Fruit fly (Drosophila melanogaster): Measurements from ENCODE around the gene CG7394.
A peak's percentile ranks its signal among the peaks of the same experiment; 100 is the strongest.

The CG7394 gene

DNA sequence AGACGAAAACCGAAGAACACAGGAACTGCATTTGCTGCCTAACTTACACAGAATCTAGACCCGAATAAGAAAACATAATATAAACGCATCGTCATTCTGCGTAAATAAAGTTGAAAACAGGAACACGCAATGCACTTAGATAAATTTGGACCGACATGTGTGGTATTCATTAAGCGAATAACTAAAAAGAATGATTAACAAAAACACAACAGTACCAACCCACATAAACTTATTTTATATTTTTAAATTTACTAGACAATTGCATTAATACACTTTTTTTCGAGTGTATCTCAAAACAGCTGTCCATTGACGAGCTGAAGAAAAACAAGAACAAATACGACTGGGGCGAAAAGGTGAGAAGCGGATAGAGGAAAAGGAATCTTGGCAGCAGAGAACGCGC, 7.5 kb upstream of the CG7394 start (continued):
- TF ChIP-seq HLH3B (GFP tag; IDR thresholded peaks at IDR 0.05) (peak; percentile 69), CG9609 (GFP tag; optimal IDR thresholded peaks at IDR 0.05) (peak; percentile 67), CG4404 (GFP tag; IDR thresholded peaks at IDR 0.05) (peak; percentile 90), bowl (GFP tag; IDR thresholded peaks at IDR 0.05) (no peak), croc (GFP tag; conservative IDR thresholded peaks at IDR 0.05) (peak; percentile 79), CG12744 (GFP tag; optimal IDR thresholded peaks at IDR 0.05) (peak; percentile 55), eve (GFP tag; optimal IDR thresholded peaks at IDR 0.05) (peak in 1 of 2 experiments; percentile 87), CG12071 (GFP tag; optimal IDR thresholded peaks at IDR 0.05) (peak; percentile 29), CG4282 (GFP tag; optimal IDR thresholded peaks at IDR 0.05) (no peak), CG17829 (tag; optimal IDR thresholded peaks at IDR 0.05) (peak; percentile 96), CG3838 (GFP tag; optimal IDR thresholded peaks at IDR 0.05) (peak; percentile 61), maf-S (GFP tag; optimal IDR thresholded peaks at IDR 0.05) (peak; percentile 61), dmrt99B (tag; optimal IDR thresholded peaks at IDR 0.05) (peak; percentile 83), eyg (GFP tag; optimal IDR thresholded peaks at IDR 0.05) (no peak), CG14965 (GFP tag; optimal IDR thresholded peaks at IDR 0.05; ENCODE audit: borderline replicate concordance) (peak; percentile 46), ara (GFP tag; IDR thresholded peaks at IDR 0.05) (peak; percentile 96), esg (GFP tag; conservative IDR thresholded peaks at IDR 0.05) (peak; percentile 51), emc (GFP tag; optimal IDR thresholded peaks at IDR 0.05) (no peak), en (GFP tag; optimal IDR thresholded peaks at IDR 0.05) (peak; percentile 2), CG1647 (GFP tag; optimal IDR thresholded peaks at IDR 0.05) (peak; percentile 39), Neu2 (GFP tag; optimal IDR thresholded peaks at IDR 0.05; ENCODE audit: borderline replicate concordance) (no peak), Ptx1 (GFP tag; IDR thresholded peaks at IDR 0.05) (peak; percentile 74), CG7963 (GFP tag; IDR thresholded peaks at IDR 0.05; ENCODE audit: partially characterized antibody) (no peak), CG9437 (GFP tag; optimal IDR thresholded peaks at IDR 0.05) (peak; percentile 59), Asciz (GFP tag; optimal IDR thresholded peaks at IDR 0.05) (peak; percentile 86), Ravus (GFP tag; IDR thresholded peaks at IDR 0.05) (no peak; the same call in 1 of the 2 replicates), CG11504 (tag; optimal IDR thresholded peaks at IDR 0.05) (peak; percentile 83), inv (GFP tag; IDR thresholded peaks at IDR 0.05; ENCODE audit: partially characterized antibody) (no peak), CG13287 (GFP tag; IDR thresholded peaks at IDR 0.05; ENCODE audit: partially characterized antibody) (no peak), hth (optimal IDR thresholded peaks at IDR 0.05) (no peak), CG8765 (GFP tag; IDR thresholded peaks at IDR 0.05) (peak; percentile 88), zfh2 (GFP tag; optimal IDR thresholded peaks at IDR 0.05) (no peak), cas (GFP tag; IDR thresholded peaks at IDR 0.05) (no peak), CG17612 (GFP tag; IDR thresholded peaks at IDR 0.05) (0 out of 2 replicates have a peak, but pooled peaks have one; percentile 7), Spps (tag; optimal IDR thresholded peaks at IDR 0.05) (peak; percentile 90), CG10147 (GFP tag; optimal IDR thresholded peaks at IDR 0.05) (peak; percentile 60), CG4707 (GFP tag; optimal IDR thresholded peaks at IDR 0.05) (peak; percentile 67), Atf6 (GFP tag; IDR thresholded peaks at IDR 0.05) (peak; percentile 45; the same call in 1 of the 2 replicates), Pdp1 (GFP tag; optimal IDR thresholded peaks at IDR 0.05) (peak; percentile 57 to 78), aop (GFP tag; IDR thresholded peaks at IDR 0.05) (peak; percentile 63; the same call in 1 of the 2 replicates), CG17802 (tag; optimal IDR thresholded peaks at IDR 0.05) (peak; percentile 65), CG3995 (GFP tag; optimal IDR thresholded peaks at IDR 0.05) (no peak), sens (GFP tag) (peak; percentile 99), mirr (GFP tag; optimal IDR thresholded peaks at IDR 0.05) (no peak), Side (GFP tag; optimal IDR thresholded peaks at IDR 0.05) (peak; percentile 76), dmrt11E (tag; optimal IDR thresholded peaks at IDR 0.05) (peak; percentile 97), luna (GFP tag; optimal IDR thresholded peaks at IDR 0.05) (no peak), CoRest (tag; optimal IDR thresholded peaks at IDR 0.05) (peak; percentile 85), HLH54F (GFP tag; optimal IDR thresholded peaks at IDR 0.05) (peak; percentile 51), CG11696 (GFP tag; IDR thresholded peaks at IDR 0.05) (peak; percentile 67), ranshi (GFP tag; IDR thresholded peaks at IDR 0.05) (peak; percentile 79), CG17568 (GFP tag; optimal IDR thresholded peaks at IDR 0.05) (peak; percentile 81)

Data from whole organism, embryonic.